Fruit fly (Drosophila melanogaster) whole organism: Measurements from ENCODE around the gene PGRP-LA.

Experiments
- CG8478 ChIP-seq: fragments of >200 bp; optimal IDR thresholded peaks from 2 replicates; lab custom pipeline; 2018; ENCODE audit warnings: inconsistent platforms
- Dll ChIP-seq: fragments of >200 bp; optimal IDR thresholded peaks from 2 replicates; lab custom pipeline; 2017
- psq ChIP-seq: fragments of >200 bp; optimal IDR thresholded peaks from 2 replicates; lab custom pipeline; 2017
- usp ChIP-seq: fragments of >200 bp; optimal IDR thresholded peaks from 2 replicates; lab custom pipeline; 2017; ENCODE audit warnings: missing biosample characterization, missing genetic modification characterization, mixed read lengths

DNA sequence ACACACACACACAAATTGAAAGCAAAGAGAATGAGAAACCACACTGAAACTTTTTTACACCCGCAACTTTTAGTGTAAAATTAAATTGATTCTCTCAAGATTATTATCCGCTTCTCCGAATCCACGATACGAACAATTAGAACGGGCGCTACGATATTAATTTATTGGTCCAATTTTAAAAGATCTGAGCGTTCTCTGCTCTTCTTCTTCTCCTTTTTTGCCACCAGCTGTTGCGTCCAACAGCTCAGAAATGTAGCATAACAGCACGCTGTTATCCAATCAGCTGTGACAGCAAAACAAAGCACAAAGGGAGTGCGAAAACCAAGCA is 24.5 kb downstream of the PGRP-LA start, which contains the start of the genes UGP and Svip:
- TF ChIP-seq usp (GFP tag; lab: Kevin White, UChicago) = no peak
- TF ChIP-seq psq (lab: Kevin White, UChicago) = no peak
- TF ChIP-seq Dll (lab: Kevin White, UChicago) = no peak
- no peak for TF ChIP-seq CG8478 (lab: Kevin White, UChicago)
